Worm (Caenorhabditis elegans) whole organism, L3 larva: ENCODE data around the gene srw-87.
"Not testable (repeated sequence)": the region's sequence is repeated elsewhere in the genome, so short reads cannot be mapped to it uniquely, and the experiment has no call there.

Experiments
- ceh-16 ChIP-seq: sonication (generic microtip); optimal IDR thresholded peaks from 2 replicates; lab custom pipeline; 2017; ENCODE audit warnings: missing biosample characterization, missing genetic modification characterization
- ceh-9 ChIP-seq: sonication (generic microtip); optimal IDR thresholded peaks from 2 replicates; lab custom pipeline; 2018; ENCODE audit warnings: missing biosample characterization, missing genetic modification characterization
- egl-27 ChIP-seq: sonication (generic microtip); optimal IDR thresholded peaks from 4 replicates; lab custom pipeline; 2017; ENCODE audit warnings: missing biosample characterization, missing genetic modification reagents, missing genetic modification characterization
- egl-5 ChIP-seq: fragments of 150-350 bp; optimal IDR thresholded peaks from 2 replicates; lab custom pipeline; 2017; ENCODE audit warnings: missing biosample characterization, missing genetic modification reagents, missing genetic modification characterization, inconsistent platforms
- fkh-10 ChIP-seq: sonication (generic microtip); optimal IDR thresholded peaks from 2 replicates; lab custom pipeline; 2017; ENCODE audit warnings: missing biosample characterization, missing genetic modification reagents, missing genetic modification characterization
- mdl-1 ChIP-seq: fragments of 150-350 bp; optimal IDR thresholded peaks from 2 replicates; lab custom pipeline; 2014; ENCODE audit warnings: missing biosample characterization, missing genetic modification characterization
- nhr-23 ChIP-seq: fragments of 150-350 bp; optimal IDR thresholded peaks from 2 replicates; lab custom pipeline; 2014; ENCODE audit warnings: missing biosample characterization, missing genetic modification reagents, missing genetic modification characterization
- nhr-76 ChIP-seq: fragments of 150-350 bp; sonication (generic microtip); optimal IDR thresholded peaks from 5 replicates; lab custom pipeline; 2014; ENCODE audit warnings: missing biosample characterization, missing genetic modification characterization
- skn-1 ChIP-seq: fragments of 150-350 bp; optimal IDR thresholded peaks from 2 replicates; lab custom pipeline; 2014; ENCODE audit warnings: missing biosample characterization, missing genetic modification characterization
- ztf-4 ChIP-seq: fragments of 150-350 bp; optimal IDR thresholded peaks from 2 replicates; lab custom pipeline; 2014; ENCODE audit warnings: missing biosample characterization, missing genetic modification characterization

The srw-87 gene

DNA sequence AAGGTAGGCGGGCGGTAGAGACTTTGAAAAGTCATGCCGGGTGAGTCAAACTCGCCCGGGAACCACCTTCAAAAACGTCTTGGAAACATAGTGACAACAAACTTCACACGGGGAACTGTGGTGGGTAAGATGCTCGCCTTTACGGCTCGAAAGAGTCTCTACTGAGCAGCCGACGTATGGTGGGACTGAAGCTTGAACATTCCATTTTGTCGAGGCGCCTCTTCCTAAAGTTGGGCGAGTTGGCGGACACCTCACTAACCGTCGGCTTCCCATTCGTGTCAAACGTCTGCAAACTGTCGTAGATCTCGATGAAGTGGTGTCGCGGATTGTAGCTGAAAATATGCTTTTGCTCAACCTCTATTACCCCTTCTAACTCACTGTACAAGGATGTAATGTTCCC is 46.5 kb downstream of the srw-87 start:
- TF ChIP-seq ceh-16 (tag; lab: Kevin White, UChicago) (no peak), egl-27 (tag; lab: Kevin White, UChicago) (no peak), ztf-4 (no peak), egl-5 (no peak), ceh-9 (no peak), nhr-23 (tag; lab: Kevin White, UChicago) (no peak), mdl-1 (tag; lab: Kevin White, UChicago) (no peak)

DNA sequence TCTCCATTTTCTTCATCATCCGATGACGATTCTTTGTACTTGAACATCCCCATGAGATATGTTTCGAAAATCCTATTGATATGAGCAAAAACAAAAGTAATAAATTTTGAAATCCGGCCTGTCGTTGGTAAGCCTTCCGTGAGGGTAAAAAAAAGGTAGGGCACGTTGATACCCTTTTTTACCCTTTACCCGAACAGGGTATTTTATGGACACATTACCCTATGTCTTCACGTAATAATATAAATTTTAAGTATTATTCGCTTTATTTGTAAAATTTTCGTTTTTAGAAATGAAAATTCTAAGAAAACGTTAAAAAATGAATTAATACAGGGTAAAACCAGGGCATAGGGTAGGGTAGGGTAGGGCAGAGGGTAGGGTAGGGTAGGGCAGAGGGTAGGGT is 47.3 kb downstream of the srw-87 start, which contains the start of gene F13A7.7:
Gene F13A7.7, minus strand, starts transcription at position 101 of the 400 bp plus-strand sequence.
- not testable (repeated sequence) for TF ChIP-seq skn-1 (tag; lab: Kevin White, UChicago); fkh-10; nhr-76
